Worm (Caenorhabditis elegans) whole organism, young adult: ENCODE measurements around the gene K12H6.12.

Experiments used
- F33H1.4 ChIP-seq: fragments of 200-800 bp; sonication (Bioruptor generic); IDR thresholded peaks from 2 replicates; pipeline ENCODE4 v1.3.6; 2022; ENCODE audit warnings: missing genetic modification reagents, missing genetic modification characterization, missing compliant biosample characterization
- T26A5.8 ChIP-seq: sonication (generic microtip); optimal IDR thresholded peaks from 2 replicates; lab custom pipeline; 2016; ENCODE audit warnings: missing genetic modification characterization, missing compliant biosample characterization
- Y67H2A.10 ChIP-seq: fragments of 200-800 bp; sonication (Bioruptor generic); conservative IDR thresholded peaks from 2 replicates; pipeline ENCODE4 v1.3.6; 2022; ENCODE audit warnings: missing genetic modification reagents, missing genetic modification characterization, missing compliant biosample characterization
- ama-1 ChIP-seq, 3 experiments: fragments of 150-350 bp in 1 of 3; sonication (generic microtip) in 2 of 3; optimal IDR thresholded peaks; 2 replicates each; lab custom pipeline; 2014 to 2018; ENCODE audit warnings: missing biosample characterization in 2 of 3, missing genetic modification characterization in 2 of 3, missing genetic modification reagents in 2 of 3
- attf-6 ChIP-seq: fragments of 200-800 bp; sonication (Bioruptor generic); IDR thresholded peaks from 2 replicates; pipeline ENCODE4 v1.3.6; 2022; ENCODE audit warnings: missing genetic modification reagents, missing genetic modification characterization, missing compliant biosample characterization
- chd-7 ChIP-seq: sonication (generic microtip); optimal IDR thresholded peaks from 2 replicates; lab custom pipeline; 2016; ENCODE audit warnings: mild to moderate bottlenecking, missing genetic modification characterization, moderate library complexity, missing compliant biosample characterization

- no peak for TF ChIP-seq T26A5.8 (tag; lab: Kevin White, UChicago)
- TF ChIP-seq F33H1.4 (GFP tag; lab: Robert Waterston, UW): no peak
- TF ChIP-seq attf-6 (GFP tag; lab: Robert Waterston, UW): no peak
- no peak for TF ChIP-seq ama-1 (optimal IDR thresholded peaks at IDR 0.05; lab: Kevin White, UChicago)
- no peak for TF ChIP-seq ama-1 (GFP tag; optimal IDR thresholded peaks at IDR 0.05; lab: Kevin White, UChicago)
- no peak for TF ChIP-seq Y67H2A.10 (GFP tag; lab: Robert Waterston, UW)
- no peak for TF ChIP-seq chd-7
Observed at ce11 chrII:2795413-2795812, 12.5 kb upstream of the K12H6.12 start.
